Fruit fly (Drosophila melanogaster): ENCODE data around the gene CG4408.
A peak's percentile ranks its signal among the peaks of the same experiment; 100 is the strongest.

Gene CG4408

DNA sequence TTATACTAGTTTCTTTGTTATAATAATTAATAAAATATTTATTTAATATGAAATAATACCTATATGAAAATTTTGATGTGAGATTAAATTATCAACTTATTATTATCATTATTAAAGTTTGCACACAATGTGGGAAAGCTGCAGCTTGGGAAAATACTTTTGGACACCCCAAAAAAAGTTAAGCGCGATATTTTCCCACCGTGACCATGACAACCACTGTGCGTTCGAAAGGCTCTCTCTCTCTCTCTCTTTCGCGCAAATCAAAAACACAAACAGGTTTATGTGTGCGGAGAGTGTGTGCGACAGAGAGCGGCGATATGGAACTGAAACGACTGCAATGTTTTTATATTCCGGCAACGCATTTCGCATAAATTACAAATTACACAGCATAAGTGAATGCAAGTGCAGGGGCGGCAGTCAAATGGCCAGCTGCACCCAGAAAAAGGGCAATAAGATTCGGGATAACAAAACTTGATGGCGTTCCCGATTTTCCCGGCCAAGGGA is 16.4 kb downstream of the CG4408 start (continued):
- TF ChIP-seq sd (tag; optimal IDR thresholded peaks at IDR 0.05) (no peak), ash1 (GFP tag; optimal IDR thresholded peaks at IDR 0.05) (no peak), Dad (GFP tag; optimal IDR thresholded peaks at IDR 0.05) (no peak), CG16863 (GFP tag; optimal IDR thresholded peaks at IDR 0.05) (no peak), ac (GFP tag; optimal IDR thresholded peaks at IDR 0.05) (no peak), CG5245 (GFP tag; optimal IDR thresholded peaks at IDR 0.05) (no peak), zf30C (GFP tag; optimal IDR thresholded peaks at IDR 0.05) (no peak), Eip74EF (GFP tag; optimal IDR thresholded peaks at IDR 0.05) (peak in 1 of 2 experiments; percentile 25), pum (GFP tag; optimal IDR thresholded peaks at IDR 0.05) (no peak), nerfin-2 (GFP tag; IDR thresholded peaks at IDR 0.05; ENCODE audit: partially characterized antibody) (no peak), CG9609 (GFP tag; optimal IDR thresholded peaks at IDR 0.05) (no peak), HmgD (GFP tag; optimal IDR thresholded peaks at IDR 0.05) (no peak), Lpt (GFP tag; optimal IDR thresholded peaks at IDR 0.05) (no peak), CG2202 (tag; optimal IDR thresholded peaks at IDR 0.05) (no peak), Jarid2 (GFP tag; optimal IDR thresholded peaks at IDR 0.05) (no peak), Sry-δ (GFP tag; optimal IDR thresholded peaks at IDR 0.05) (no peak), CG14965 (GFP tag; optimal IDR thresholded peaks at IDR 0.05; ENCODE audit: borderline replicate concordance) (no peak), pnt (GFP tag; optimal IDR thresholded peaks at IDR 0.05) (no peak), Abd-B (GFP tag; optimal IDR thresholded peaks at IDR 0.05) (peak; percentile 47), CG10209 (GFP tag; optimal IDR thresholded peaks at IDR 0.05) (peak; percentile 49), Hr39 (optimal IDR thresholded peaks at IDR 0.05) (no peak), tap (tag; optimal IDR thresholded peaks at IDR 0.05) (peak; percentile 42), Xrp1 (GFP tag; IDR thresholded peaks at IDR 0.05) (peak; percentile 74), zfh2 (GFP tag; optimal IDR thresholded peaks at IDR 0.05) (no peak), BtbVII (GFP tag; optimal IDR thresholded peaks at IDR 0.05) (peak; percentile 47), dm (GFP tag; optimal IDR thresholded peaks at IDR 0.05) (no peak), dimm (GFP tag; IDR thresholded peaks at IDR 0.05) (no peak), lilli (GFP tag; optimal IDR thresholded peaks at IDR 0.05) (peak; percentile 10), sug (tag; optimal IDR thresholded peaks at IDR 0.05) (no peak), cas (GFP tag; IDR thresholded peaks at IDR 0.05) (no peak), org-1 (GFP tag; optimal IDR thresholded peaks at IDR 0.05) (peak; percentile 26), klu (GFP tag; IDR thresholded peaks at IDR 0.05) (no peak), BEAF-32 (GFP tag; optimal IDR thresholded peaks at IDR 0.05) (no peak), CG17829 (tag; optimal IDR thresholded peaks at IDR 0.05) (peak; percentile 78), E2f2 (GFP tag; IDR thresholded peaks at IDR 0.05) (no peak), TFAM (GFP tag; optimal IDR thresholded peaks at IDR 0.05) (no peak), hbn (GFP tag; IDR thresholded peaks at IDR 0.05; ENCODE audit: partially characterized antibody) (no peak), jing (GFP tag; optimal IDR thresholded peaks at IDR 0.05) (no peak), crp (GFP tag; optimal IDR thresholded peaks at IDR 0.05) (no peak), H15 (GFP tag; IDR thresholded peaks at IDR 0.05) (0 out of 3 replicates have a peak, but pooled peaks have one; percentile 5), rib (GFP tag; IDR thresholded peaks at IDR 0.05) (no peak), Optix (GFP tag; IDR thresholded peaks at IDR 0.05) (no peak; the same call in 2 of the 3 replicates), Oaz (GFP tag; IDR thresholded peaks at IDR 0.05) (no peak), CG15269 (tag; optimal IDR thresholded peaks at IDR 0.05) (peak; percentile 54), CG14050 (GFP tag; IDR thresholded peaks at IDR 0.05) (no peak), MBD-R2 (GFP tag; IDR thresholded peaks at IDR 0.05) (no peak), CG2199 (GFP tag; IDR thresholded peaks at IDR 0.05) (peak; percentile 51; the same call in 1 of the 3 replicates), CG6654 (GFP tag; optimal IDR thresholded peaks at IDR 0.05) (no peak), ERR (GFP tag; optimal IDR thresholded peaks at IDR 0.05) (no peak), CG16813 (GFP tag; IDR thresholded peaks at IDR 0.05; ENCODE audit: partially characterized antibody) (no peak), br (optimal IDR thresholded peaks at IDR 0.05) (no peak), CG18476 (GFP tag; optimal IDR thresholded peaks at IDR 0.05) (no peak)

Measured in whole organism, embryonic.